Fruit fly (Drosophila melanogaster): Measurements from ENCODE around the gene CG14785.

CG14785 gene

DNA sequence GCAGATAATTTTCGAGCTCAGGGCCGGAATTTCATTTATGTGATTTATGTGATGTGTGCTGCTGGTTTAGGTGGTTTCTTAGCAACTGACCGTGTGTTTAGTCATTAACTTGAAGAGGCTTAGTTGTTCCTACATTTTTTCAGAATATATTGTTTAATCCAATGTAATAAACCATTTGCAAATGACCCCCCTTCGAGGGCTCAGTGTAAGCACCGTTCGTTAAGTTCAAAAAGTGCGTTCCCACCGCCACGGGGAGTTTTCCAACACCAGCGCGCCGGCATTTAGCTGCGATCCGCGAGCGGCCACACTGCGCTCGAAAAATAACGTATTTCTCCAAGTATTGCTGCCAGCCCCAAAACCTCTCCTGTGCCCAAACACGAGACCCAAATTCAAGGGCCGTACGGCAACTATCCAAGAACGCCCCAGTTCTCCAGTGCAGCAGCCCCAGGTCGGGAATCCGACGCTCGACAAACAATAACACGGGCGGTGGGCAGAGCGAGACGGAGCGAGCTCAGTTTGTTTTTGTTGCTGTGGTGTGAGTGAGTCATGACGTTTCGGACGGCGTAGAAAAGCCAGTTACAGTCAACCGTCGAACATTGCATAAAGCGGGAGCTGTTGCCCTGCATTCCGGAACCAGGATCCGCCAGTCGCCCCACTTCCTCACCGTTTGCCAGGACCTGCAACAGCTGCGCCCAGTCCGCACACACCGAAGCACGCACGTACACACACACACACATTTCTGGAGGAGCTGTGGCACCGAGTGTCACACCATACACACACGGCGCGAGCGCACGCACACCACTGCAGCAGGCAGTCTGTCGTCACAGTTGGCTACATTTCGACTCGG, 21.6 kb upstream of the CG14785 start, which contains the start of gene rush:
rush (plus strand) TSS at position 277 of the 847 bp plus-strand sequence.
- peak; percentile 29 for TF ChIP-seq CG9705 (GFP tag; optimal IDR thresholded peaks at IDR 0.05)
- no peak for TF ChIP-seq OdsH (GFP tag; optimal IDR thresholded peaks at IDR 0.05)
- TF ChIP-seq h (GFP tag; optimal IDR thresholded peaks at IDR 0.05), result peak; percentile 21
- peak; percentile 42 for TF ChIP-seq fru (GFP tag; optimal IDR thresholded peaks at IDR 0.05)
- no peak for TF ChIP-seq Hnf4 (GFP tag; optimal IDR thresholded peaks at IDR 0.05)
- no peak for TF ChIP-seq brk (GFP tag; optimal IDR thresholded peaks at IDR 0.05)
- peak; percentile 31 for TF ChIP-seq ey (GFP tag; optimal IDR thresholded peaks at IDR 0.05)
- TF ChIP-seq pan (optimal IDR thresholded peaks at IDR 0.05), result no peak
- TF ChIP-seq Sp1 (GFP tag; optimal IDR thresholded peaks at IDR 0.05), result peak; percentile 28
- peak; percentile 23 for TF ChIP-seq br (GFP tag; optimal IDR thresholded peaks at IDR 0.05)
- TF ChIP-seq Abd-B (GFP tag; optimal IDR thresholded peaks at IDR 0.05), result no peak
- TF ChIP-seq CrebA (GFP tag; optimal IDR thresholded peaks at IDR 0.05; ENCODE audit: borderline replicate concordance), result no peak
- no peak for TF ChIP-seq Hr78 (GFP tag; optimal IDR thresholded peaks at IDR 0.05)
- no peak for TF ChIP-seq Vsx2 (GFP tag; optimal IDR thresholded peaks at IDR 0.05; ENCODE audit: partially characterized antibody)
- TF ChIP-seq woc (GFP tag; optimal IDR thresholded peaks at IDR 0.05), result no peak
- no peak for TF ChIP-seq tai (GFP tag; optimal IDR thresholded peaks at IDR 0.05)
- TF ChIP-seq jim (GFP tag; optimal IDR thresholded peaks at IDR 0.05), result no peak
- TF ChIP-seq usp (GFP tag; optimal IDR thresholded peaks at IDR 0.05), result no peak
- TF ChIP-seq Mio (GFP tag; optimal IDR thresholded peaks at IDR 0.05), result no peak
- TF ChIP-seq Dif (GFP tag; optimal IDR thresholded peaks at IDR 0.05; ENCODE audit: partially characterized antibody), result no peak
- no peak for TF ChIP-seq Rel (GFP tag; optimal IDR thresholded peaks at IDR 0.05)
- TF ChIP-seq Rel (tag; optimal IDR thresholded peaks at IDR 0.05), result peak; percentile 31
- TF ChIP-seq CG32264 (GFP tag; optimal IDR thresholded peaks at IDR 0.05), result no peak
- peak; percentile 9 for TF ChIP-seq Hr83 (GFP tag; optimal IDR thresholded peaks at IDR 0.05; ENCODE audit: poor library complexity, severe bottlenecking)
- peak in 1 of 2 experiments; percentile 57 for TF ChIP-seq foxo (GFP tag; optimal IDR thresholded peaks at IDR 0.05)
- TF ChIP-seq N (GFP tag; optimal IDR thresholded peaks at IDR 0.05), result no peak
- no peak for TF ChIP-seq Myc (optimal IDR thresholded peaks at IDR 0.05)
- TF ChIP-seq Jra (GFP tag; optimal IDR thresholded peaks at IDR 0.05), result peak; percentile 13
- peak; percentile 45 for TF ChIP-seq HLH106 (tag; optimal IDR thresholded peaks at IDR 0.05)
- no peak for TF ChIP-seq dl (GFP tag; optimal IDR thresholded peaks at IDR 0.05; ENCODE audit: insufficient read depth in 1 of 2, partially characterized antibody in 2 of 2)
- TF ChIP-seq lola (GFP tag; optimal IDR thresholded peaks at IDR 0.05), result no peak
- no peak for TF ChIP-seq GATAd (GFP tag; optimal IDR thresholded peaks at IDR 0.05)
- TF ChIP-seq rgr (GFP tag; optimal IDR thresholded peaks at IDR 0.05), result peak; percentile 42

DNA sequence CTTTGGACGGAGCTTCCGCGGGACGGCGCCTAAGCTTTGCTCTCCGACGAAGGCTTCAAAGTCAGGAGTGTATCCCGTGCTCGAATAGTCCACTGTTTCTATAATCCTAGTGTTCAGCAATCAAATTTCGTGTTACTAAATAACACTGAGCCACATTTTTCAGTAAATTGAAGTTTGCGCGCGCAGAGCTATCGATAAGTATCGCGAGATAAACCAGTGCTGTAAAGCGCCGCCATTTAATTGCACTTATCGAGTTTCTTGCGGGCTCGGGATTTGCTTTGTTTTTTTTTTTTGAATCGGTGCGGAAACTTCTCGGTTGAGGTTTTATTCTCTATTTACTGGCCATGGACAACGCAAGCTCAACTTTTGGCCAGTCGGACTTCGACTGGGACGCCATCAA, 20.0 kb upstream of the CG14785 start, which contains the start of the genes Rab27 and mei-38:
Rab27 (minus strand) TSS at position 127 of the 400 bp plus-strand sequence.
mei-38 (plus strand) TSS at position 216 of the 400 bp plus-strand sequence.
- TF ChIP-seq Hnf4 (GFP tag; optimal IDR thresholded peaks at IDR 0.05) (no peak), dsf (GFP tag; optimal IDR thresholded peaks at IDR 0.05; ENCODE audit: borderline replicate concordance) (no peak), Abd-B (GFP tag; optimal IDR thresholded peaks at IDR 0.05) (no peak), Dfd (GFP tag; optimal IDR thresholded peaks at IDR 0.05) (no peak), br (GFP tag; optimal IDR thresholded peaks at IDR 0.05) (peak; percentile 42), Sp1 (GFP tag; optimal IDR thresholded peaks at IDR 0.05) (no peak), HLH106 (tag; optimal IDR thresholded peaks at IDR 0.05) (no peak), Hr83 (GFP tag; optimal IDR thresholded peaks at IDR 0.05; ENCODE audit: poor library complexity, severe bottlenecking) (peak; percentile 43), fru (GFP tag; optimal IDR thresholded peaks at IDR 0.05) (peak; percentile 30), foxo (GFP tag; optimal IDR thresholded peaks at IDR 0.05) (peak in 1 of 2 experiments; percentile 39), rgr (GFP tag; optimal IDR thresholded peaks at IDR 0.05) (peak; percentile 48), sage (GFP tag; optimal IDR thresholded peaks at IDR 0.05) (no peak), Vsx2 (GFP tag; optimal IDR thresholded peaks at IDR 0.05; ENCODE audit: partially characterized antibody) (no peak), brk (GFP tag; optimal IDR thresholded peaks at IDR 0.05) (no peak), Hr78 (GFP tag; optimal IDR thresholded peaks at IDR 0.05) (no peak), pan (optimal IDR thresholded peaks at IDR 0.05) (no peak), Myc (optimal IDR thresholded peaks at IDR 0.05) (peak; percentile 17), dmrt93B (GFP tag; optimal IDR thresholded peaks at IDR 0.05) (no peak), lola (GFP tag; optimal IDR thresholded peaks at IDR 0.05) (no peak), OdsH (GFP tag; optimal IDR thresholded peaks at IDR 0.05) (no peak), Dif (GFP tag; optimal IDR thresholded peaks at IDR 0.05; ENCODE audit: partially characterized antibody) (no peak), usp (GFP tag; optimal IDR thresholded peaks at IDR 0.05) (no peak), Jra (GFP tag; optimal IDR thresholded peaks at IDR 0.05) (no peak), Mio (GFP tag; optimal IDR thresholded peaks at IDR 0.05) (no peak), sv (GFP tag; optimal IDR thresholded peaks at IDR 0.05) (no peak), CrebA (GFP tag; optimal IDR thresholded peaks at IDR 0.05; ENCODE audit: borderline replicate concordance) (no peak), N (GFP tag; optimal IDR thresholded peaks at IDR 0.05) (no peak), dl (GFP tag; optimal IDR thresholded peaks at IDR 0.05; ENCODE audit: insufficient read depth in 1 of 2, partially characterized antibody in 2 of 2) (no peak), CG32264 (GFP tag; optimal IDR thresholded peaks at IDR 0.05) (no peak), psq (GFP tag; optimal IDR thresholded peaks at IDR 0.05) (peak; percentile 3), h (GFP tag; optimal IDR thresholded peaks at IDR 0.05) (peak; percentile 50), woc (GFP tag; optimal IDR thresholded peaks at IDR 0.05) (no peak), CG9705 (GFP tag; optimal IDR thresholded peaks at IDR 0.05) (no peak), jim (GFP tag; optimal IDR thresholded peaks at IDR 0.05) (no peak), ey (GFP tag; optimal IDR thresholded peaks at IDR 0.05) (no peak), GATAd (GFP tag; optimal IDR thresholded peaks at IDR 0.05) (no peak), tai (GFP tag; optimal IDR thresholded peaks at IDR 0.05) (no peak), Rel (GFP tag; optimal IDR thresholded peaks at IDR 0.05) (no peak), Rel (tag; optimal IDR thresholded peaks at IDR 0.05) (no peak)
